Worm (Caenorhabditis elegans) whole organism, L2 larva: ENCODE measurements around the gene F53A2.3.

ENCODE experiments used
- aly-2 ChIP-seq: fragments of 150-350 bp; optimal IDR thresholded peaks from 2 replicates; lab custom pipeline; 2014; ENCODE audit warnings: missing biosample characterization, missing genetic modification characterization
- ama-1 ChIP-seq: fragments of 150-350 bp; optimal IDR thresholded peaks from 2 replicates; lab custom pipeline; 2018; ENCODE audit warnings: inconsistent platforms
- ceh-82 ChIP-seq: fragments of 150-350 bp; optimal IDR thresholded peaks from 2 replicates; lab custom pipeline; 2014; ENCODE audit warnings: missing biosample characterization, missing genetic modification characterization
- elt-3 ChIP-seq: sonication (generic microtip); optimal IDR thresholded peaks from 2 replicates; lab custom pipeline; 2017; ENCODE audit warnings: missing biosample characterization, missing genetic modification characterization
- nhr-10 ChIP-seq: sonication (generic microtip); optimal IDR thresholded peaks from 2 replicates; lab custom pipeline; 2017; ENCODE audit warnings: missing biosample characterization, missing genetic modification characterization
- nhr-11 ChIP-seq: fragments of 150-350 bp; optimal IDR thresholded peaks from 2 replicates; lab custom pipeline; 2014; ENCODE audit warnings: missing biosample characterization, missing genetic modification characterization
- nhr-23 ChIP-seq: fragments of 150-350 bp; optimal IDR thresholded peaks from 2 replicates; lab custom pipeline; 2014; ENCODE audit warnings: missing biosample characterization, missing genetic modification reagents, missing genetic modification characterization
- nhr-237 ChIP-seq: fragments of 150-350 bp; optimal IDR thresholded peaks from 2 replicates; lab custom pipeline; 2014; ENCODE audit warnings: missing biosample characterization, missing genetic modification characterization
- nhr-6 ChIP-seq: fragments of 150-350 bp; optimal IDR thresholded peaks from 2 replicates; lab custom pipeline; 2014; ENCODE audit warnings: missing biosample characterization, missing genetic modification characterization
- nhr-77 ChIP-seq: fragments of 150-350 bp; optimal IDR thresholded peaks from 2 replicates; lab custom pipeline; 2014; ENCODE audit warnings: missing biosample characterization, missing genetic modification characterization
- sma-3 ChIP-seq: sonication (generic microtip); optimal IDR thresholded peaks from 2 replicates; lab custom pipeline; 2016; ENCODE audit warnings: missing genetic modification reagents, missing genetic modification characterization, missing compliant biosample characterization
- unc-62 ChIP-seq: fragments of 150-350 bp; optimal IDR thresholded peaks from 2 replicates; lab custom pipeline; 2014; ENCODE audit warnings: missing biosample characterization, missing genetic modification reagents, missing genetic modification characterization
- zag-1 ChIP-seq: fragments of 150-350 bp; optimal IDR thresholded peaks from 2 replicates; lab custom pipeline; 2014; ENCODE audit warnings: missing biosample characterization, missing genetic modification characterization
- ztf-1 ChIP-seq: fragments of 200-800 bp; sonication (Bioruptor generic); conservative IDR thresholded peaks from 2 replicates; pipeline ENCODE4 v1.3.6; 2022; ENCODE audit warnings: missing genetic modification characterization, missing compliant biosample characterization

- TF ChIP-seq ama-1 (lab: Kevin White, UChicago) (no peak), nhr-10 (tag; lab: Kevin White, UChicago) (no peak), nhr-6 (tag; lab: Kevin White, UChicago) (no peak), ztf-1 (GFP tag; lab: Robert Waterston, UW) (no peak), sma-3 (GFP tag; lab: Kevin White, UChicago) (no peak), aly-2 (tag; lab: Kevin White, UChicago) (no peak), ceh-82 (tag; lab: Kevin White, UChicago) (no peak), nhr-77 (tag; lab: Kevin White, UChicago) (no peak), nhr-23 (tag; lab: Kevin White, UChicago) (no peak), unc-62 (GFP tag; lab: Kevin White, UChicago) (no peak), nhr-11 (tag; lab: Kevin White, UChicago) (no peak), elt-3 (tag; lab: Kevin White, UChicago) (no peak), nhr-237 (tag; lab: Kevin White, UChicago) (no peak), zag-1 (no peak)
Observed at ce11 chrIII:13305537-13305936, 34.0 kb downstream of the F53A2.3 start.
